Worm (Caenorhabditis elegans) whole organism, L4/young adult: ENCODE data around the gene W02B12.12.

Source experiments
- W03F9.2 ChIP-seq: fragments of 150-350 bp; optimal IDR thresholded peaks from 2 replicates; lab custom pipeline; 2014; ENCODE audit warnings: missing biosample characterization, missing genetic modification characterization
- him-1 ChIP-seq: sonication (generic microtip); optimal IDR thresholded peaks from 2 replicates; lab custom pipeline; 2016; ENCODE audit warnings: missing genotype, missing genetic modification reagents, missing genetic modification characterization, missing compliant biosample characterization

ce11 chrII:11438417-11438816 is 40.6 kb downstream of the W02B12.12 start, which contains the start of gene vha-6:
- TF ChIP-seq him-1 (tag; lab: Kevin White, UChicago) (no peak), W03F9.2 (no peak)
